Fruit fly (Drosophila melanogaster): Measurements from ENCODE around the gene CG14074.

DNA sequence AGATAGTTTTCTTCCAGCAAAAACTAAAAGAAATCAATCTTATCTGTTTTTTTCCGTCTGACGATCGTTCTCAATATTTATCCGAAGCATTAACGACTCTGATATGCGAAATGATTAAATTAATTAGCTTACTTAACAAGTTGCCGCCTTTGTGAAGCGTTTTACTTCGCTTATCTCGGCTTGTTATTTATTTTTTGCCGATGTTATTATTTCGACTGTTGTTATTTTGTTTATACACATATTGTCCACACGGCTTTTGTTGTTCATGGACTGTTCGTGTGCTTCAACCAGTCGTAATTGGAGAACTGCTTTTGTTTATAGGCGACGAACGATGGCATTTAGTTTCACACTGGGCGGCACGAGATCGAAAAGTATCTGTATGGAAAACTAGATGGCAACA is 32.8 kb upstream of the CG14074 start:
- TF ChIP-seq CG10979 (tag; optimal IDR thresholded peaks at IDR 0.05), result no peak
- no peak for TF ChIP-seq lov (optimal IDR thresholded peaks at IDR 0.05)
- no peak for TF ChIP-seq lov (GFP tag; IDR thresholded peaks at IDR 0.05)
- no peak for TF ChIP-seq CG7271 (tag; optimal IDR thresholded peaks at IDR 0.05)
- no peak for TF ChIP-seq Pdp1 (GFP tag; optimal IDR thresholded peaks at IDR 0.05)
- TF ChIP-seq CG31224 (GFP tag; IDR thresholded peaks at IDR 0.05), result no peak
- TF ChIP-seq disco-r (GFP tag; optimal IDR thresholded peaks at IDR 0.05), result no peak
- no peak for TF ChIP-seq Nf-YC (tag; optimal IDR thresholded peaks at IDR 0.05)
- TF ChIP-seq ro (GFP tag; IDR thresholded peaks at IDR 0.05), result no peak
- no peak for TF ChIP-seq Nf-YA (GFP tag; IDR thresholded peaks at IDR 0.05)
- TF ChIP-seq bcd (GFP tag; optimal IDR thresholded peaks at IDR 0.05), result no peak
